Fruit fly (Drosophila melanogaster) whole organism, embryonic: Measurements from ENCODE around the gene Mco4.

Source experiments
- B-H1 ChIP-seq: fragments of 200-800 bp; sonication (Bioruptor generic); IDR thresholded peaks from 3 replicates; pipeline ENCODE4 v1.3.6; 2022; ENCODE audit warnings: missing biosample characterization, missing genetic modification characterization
- CG12299 ChIP-seq: fragments of 200-800 bp; sonication (Bioruptor generic); optimal IDR thresholded peaks from 2 replicates; lab custom pipeline; 2018; ENCODE audit warnings: missing biosample characterization, mild to moderate bottlenecking, missing genetic modification characterization
- CG14050 ChIP-seq: fragments of 200-800 bp; sonication (Bioruptor generic); IDR thresholded peaks from 3 replicates; pipeline ENCODE4 v1.3.6; 2022; ENCODE audit warnings: missing biosample characterization, missing genetic modification characterization
- CG14441 ChIP-seq: fragments of 200-800 bp; sonication (Bioruptor generic); IDR thresholded peaks from 2 replicates; pipeline ENCODE4 v1.3.6; 2022; ENCODE audit warnings: missing biosample characterization, missing genetic modification characterization
- CG14965 ChIP-seq: fragments of 200-800 bp; sonication (Bioruptor generic); optimal IDR thresholded peaks from 2 replicates; lab custom pipeline; 2016; ENCODE audit warnings: missing biosample characterization, missing genetic modification characterization, borderline replicate concordance
- CG15011 ChIP-seq: fragments of 200-800 bp; sonication (Bioruptor generic); optimal IDR thresholded peaks from 3 replicates; lab custom pipeline; 2018; ENCODE audit warnings: missing biosample characterization, mild to moderate bottlenecking, missing genetic modification characterization
- CG16813 ChIP-seq: fragments of 200-800 bp; sonication (Bioruptor generic); IDR thresholded peaks from 3 replicates; pipeline ENCODE4 v1.3.6; 2022; ENCODE audit warnings: missing biosample characterization, missing genetic modification characterization; ENCODE audit not compliant: partially characterized antibody
- CG17186 ChIP-seq: fragments of 200-800 bp; sonication (Bioruptor generic); optimal IDR thresholded peaks from 3 replicates; lab custom pipeline; 2017; ENCODE audit warnings: missing biosample characterization, missing genetic modification reagents, missing genetic modification characterization
- CG1832 ChIP-seq: fragments of 200-800 bp; sonication (Bioruptor generic); optimal IDR thresholded peaks from 2 replicates; lab custom pipeline; 2017; ENCODE audit warnings: missing biosample characterization, mild to moderate bottlenecking, missing genetic modification characterization, inconsistent platforms
- CG18764 ChIP-seq: fragments of 200-800 bp; sonication (Bioruptor generic); optimal IDR thresholded peaks from 3 replicates; lab custom pipeline; 2016; ENCODE audit warnings: missing biosample characterization, missing genetic modification characterization
- CG2116 ChIP-seq: fragments of 200-800 bp; sonication (Bioruptor generic); optimal IDR thresholded peaks from 3 replicates; lab custom pipeline; 2018; ENCODE audit warnings: missing biosample characterization, mild to moderate bottlenecking, missing genetic modification characterization
- CG2120 ChIP-seq: fragments of 200-800 bp; sonication (Bioruptor generic); optimal IDR thresholded peaks from 3 replicates; lab custom pipeline; 2016; ENCODE audit warnings: missing biosample characterization, missing genetic modification characterization
- CG2712 ChIP-seq: fragments of 200-800 bp; optimal IDR thresholded peaks from 3 replicates; lab custom pipeline; 2019; ENCODE audit warnings: missing biosample characterization, mild to moderate bottlenecking, missing genetic modification characterization, moderate library complexity
- CG30020 ChIP-seq: fragments of 200-800 bp; optimal IDR thresholded peaks from 2 replicates; lab custom pipeline; 2019; ENCODE audit warnings: missing biosample characterization, mild to moderate bottlenecking, missing genetic modification characterization, moderate library complexity
- CG4617 ChIP-seq: fragments of 200-800 bp; sonication (Bioruptor generic); optimal IDR thresholded peaks from 3 replicates; lab custom pipeline; 2016; ENCODE audit warnings: missing biosample characterization, missing genetic modification characterization, borderline replicate concordance
- CG6175 ChIP-seq: fragments of 200-800 bp; sonication (Bioruptor generic); IDR thresholded peaks from 3 replicates; pipeline ENCODE4 v1.3.6; 2022; ENCODE audit warnings: missing biosample characterization, missing genetic modification characterization
- CG6683 ChIP-seq: fragments of 200-800 bp; sonication (Bioruptor generic); optimal IDR thresholded peaks from 2 replicates; lab custom pipeline; 2017; ENCODE audit warnings: missing biosample characterization, mild to moderate bottlenecking, missing genetic modification characterization, missing genetic modification reagents
- CG6765 ChIP-seq: fragments of 200-800 bp; sonication (Bioruptor generic); optimal IDR thresholded peaks from 3 replicates; lab custom pipeline; 2017; ENCODE audit warnings: missing biosample characterization, mild to moderate bottlenecking, missing genetic modification characterization
- CG6813 ChIP-seq: fragments of 200-800 bp; sonication (Bioruptor generic); optimal IDR thresholded peaks from 2 replicates; lab custom pipeline; 2017; ENCODE audit warnings: missing biosample characterization, missing genetic modification characterization, mild to moderate bottlenecking, moderate library complexity, missing genetic modification reagents
- CG7963 ChIP-seq: fragments of 200-800 bp; sonication (Bioruptor generic); IDR thresholded peaks from 3 replicates; pipeline ENCODE4 v1.3.6; 2022; ENCODE audit warnings: missing biosample characterization, missing genetic modification characterization; ENCODE audit not compliant: partially characterized antibody
- CG9932 ChIP-seq: fragments of 200-800 bp; sonication (Bioruptor generic); IDR thresholded peaks from 2 replicates; pipeline ENCODE4 v1.3.6; 2022; ENCODE audit warnings: missing biosample characterization, missing genetic modification characterization
- Camta ChIP-seq: fragments of 200-800 bp; sonication (Bioruptor generic); optimal IDR thresholded peaks from 2 replicates; lab custom pipeline; 2016; ENCODE audit warnings: missing biosample characterization, missing genetic modification characterization
- CrebB ChIP-seq: fragments of 200-800 bp; sonication (Bioruptor generic); optimal IDR thresholded peaks from 3 replicates; lab custom pipeline; 2018; ENCODE audit warnings: missing biosample characterization, mild to moderate bottlenecking, missing genetic modification characterization
- Dek ChIP-seq: fragments of 200-800 bp; sonication (Bioruptor generic); optimal IDR thresholded peaks from 3 replicates; lab custom pipeline; 2019; ENCODE audit warnings: missing biosample characterization, mild to moderate bottlenecking, missing genetic modification characterization, moderate library complexity
- Dp ChIP-seq: fragments of 200-800 bp; sonication (Bioruptor generic); optimal IDR thresholded peaks from 2 replicates; lab custom pipeline; 2018; ENCODE audit warnings: missing biosample characterization, mild to moderate bottlenecking, missing genetic modification characterization, moderate library complexity
- Elba2 ChIP-seq: fragments of 200-800 bp; sonication (Bioruptor generic); optimal IDR thresholded peaks from 3 replicates; lab custom pipeline; 2016; ENCODE audit warnings: missing biosample characterization, missing genetic modification characterization
- Fer1 ChIP-seq: fragments of 200-800 bp; sonication (Bioruptor generic); optimal IDR thresholded peaks from 2 replicates; lab custom pipeline; 2017; ENCODE audit warnings: missing biosample characterization, mild to moderate bottlenecking, missing genetic modification characterization
- HHEX ChIP-seq: fragments of 200-800 bp; sonication (Bioruptor generic); optimal IDR thresholded peaks from 3 replicates; lab custom pipeline; 2017; ENCODE audit warnings: missing biosample characterization, mild to moderate bottlenecking, missing genetic modification characterization, missing genetic modification reagents
- Kr ChIP-seq: fragments of 200-800 bp; sonication (Bioruptor generic); optimal IDR thresholded peaks from 2 replicates; lab custom pipeline; 2017; ENCODE audit warnings: missing biosample characterization, mild to moderate bottlenecking, missing genetic modification characterization
- MBD-R2 ChIP-seq: fragments of 200-800 bp; sonication (Bioruptor generic); IDR thresholded peaks from 2 replicates; pipeline ENCODE4 v1.3.6; 2022; ENCODE audit warnings: missing biosample characterization, missing genetic modification characterization
- Meics ChIP-seq: fragments of 200-800 bp; sonication (Bioruptor generic); optimal IDR thresholded peaks from 2 replicates; lab custom pipeline; 2017; ENCODE audit warnings: missing biosample characterization, mild to moderate bottlenecking, missing genetic modification characterization
- Neu2 ChIP-seq: fragments of 200-800 bp; sonication (Bioruptor generic); optimal IDR thresholded peaks from 3 replicates; lab custom pipeline; 2016; ENCODE audit warnings: missing biosample characterization, missing genetic modification characterization, borderline replicate concordance
- PHDP ChIP-seq: fragments of 200-800 bp; sonication (Bioruptor generic); optimal IDR thresholded peaks from 3 replicates; lab custom pipeline; 2018; ENCODE audit warnings: missing biosample characterization, mild to moderate bottlenecking, missing genetic modification characterization, moderate library complexity
- Vsx1 ChIP-seq: fragments of 200-800 bp; sonication (Bioruptor generic); optimal IDR thresholded peaks from 2 replicates; lab custom pipeline; 2017; ENCODE audit warnings: missing biosample characterization, mild to moderate bottlenecking, missing genetic modification characterization, missing genetic modification reagents
- Xrp1 ChIP-seq: fragments of 200-800 bp; sonication (Bioruptor generic); IDR thresholded peaks from 2 replicates; pipeline ENCODE4 v1.3.6; 2022; ENCODE audit warnings: missing biosample characterization, missing genetic modification characterization
- YL-1 ChIP-seq: fragments of 200-800 bp; sonication (Bioruptor generic); optimal IDR thresholded peaks from 3 replicates; lab custom pipeline; 2017; ENCODE audit warnings: missing biosample characterization, mild to moderate bottlenecking, missing genetic modification characterization
- ato ChIP-seq: fragments of 200-800 bp; sonication (Bioruptor generic); IDR thresholded peaks from 2 replicates; pipeline ENCODE4 v1.3.6; 2022; ENCODE audit warnings: missing biosample characterization, missing genetic modification characterization; ENCODE audit not compliant: partially characterized antibody
- bsh ChIP-seq, 2 experiments: fragments of 200-800 bp; sonication (Bioruptor generic); optimal IDR thresholded peaks; 2 replicates each; lab custom pipeline; 2017 to 2018; ENCODE audit warnings: mild to moderate bottlenecking in 2 of 2, missing biosample characterization in 2 of 2, missing genetic modification characterization in 2 of 2, moderate library complexity in 1 of 2
- ems ChIP-seq: fragments of 200-800 bp; sonication (Bioruptor generic); optimal IDR thresholded peaks from 3 replicates; lab custom pipeline; 2016; ENCODE audit warnings: missing biosample characterization, missing genetic modification characterization
- grau ChIP-seq: fragments of 200-800 bp; optimal IDR thresholded peaks from 3 replicates; lab custom pipeline; 2019; ENCODE audit warnings: missing biosample characterization, mild to moderate bottlenecking, missing genetic modification characterization, moderate library complexity
- hb ChIP-seq: fragments of 200-800 bp; sonication (Bioruptor generic); IDR thresholded peaks from 3 replicates; pipeline ENCODE4 v1.3.6; 2022; ENCODE audit warnings: missing biosample characterization, missing genetic modification characterization; ENCODE audit not compliant: partially characterized antibody
- lmd ChIP-seq: fragments of 200-800 bp; sonication (Bioruptor generic); IDR thresholded peaks from 2 replicates; pipeline ENCODE4 v1.3.6; 2022; ENCODE audit warnings: missing biosample characterization, missing genetic modification characterization
- nmo ChIP-seq: fragments of 200-800 bp; sonication (Bioruptor generic); optimal IDR thresholded peaks from 2 replicates; lab custom pipeline; 2018; ENCODE audit warnings: missing biosample characterization, mild to moderate bottlenecking, missing genetic modification characterization, moderate library complexity
- otp ChIP-seq: fragments of 200-800 bp; sonication (Bioruptor generic); IDR thresholded peaks from 3 replicates; pipeline ENCODE4, ENCODE4 v1.3.6; 2022; ENCODE audit warnings: missing biosample characterization, missing genetic modification characterization
- pho ChIP-seq: fragments of 200-800 bp; sonication (Bioruptor generic); optimal IDR thresholded peaks from 2 replicates; lab custom pipeline; 2016; ENCODE audit warnings: missing biosample characterization, missing genetic modification characterization
- phol ChIP-seq: fragments of 200-800 bp; sonication (Bioruptor generic); optimal IDR thresholded peaks from 3 replicates; lab custom pipeline; 2018; ENCODE audit warnings: missing biosample characterization, mild to moderate bottlenecking, missing genetic modification characterization, moderate library complexity
- sens-2 ChIP-seq: fragments of 200-800 bp; sonication (Bioruptor generic); IDR thresholded peaks from 2 replicates; pipeline ENCODE4 v1.3.6; 2022; ENCODE audit warnings: missing biosample characterization, missing genetic modification characterization
- vvl ChIP-seq: fragments of 200-800 bp; sonication (Bioruptor generic); IDR thresholded peaks from 2 replicates; pipeline ENCODE4 v1.3.6; 2022; ENCODE audit warnings: missing biosample characterization, missing genetic modification characterization
- zen ChIP-seq: fragments of 200-800 bp; sonication (Bioruptor generic); optimal IDR thresholded peaks from 3 replicates; lab custom pipeline; 2018; ENCODE audit warnings: missing biosample characterization, mild to moderate bottlenecking, missing genetic modification characterization, moderate library complexity

Gene Mco4

DNA sequence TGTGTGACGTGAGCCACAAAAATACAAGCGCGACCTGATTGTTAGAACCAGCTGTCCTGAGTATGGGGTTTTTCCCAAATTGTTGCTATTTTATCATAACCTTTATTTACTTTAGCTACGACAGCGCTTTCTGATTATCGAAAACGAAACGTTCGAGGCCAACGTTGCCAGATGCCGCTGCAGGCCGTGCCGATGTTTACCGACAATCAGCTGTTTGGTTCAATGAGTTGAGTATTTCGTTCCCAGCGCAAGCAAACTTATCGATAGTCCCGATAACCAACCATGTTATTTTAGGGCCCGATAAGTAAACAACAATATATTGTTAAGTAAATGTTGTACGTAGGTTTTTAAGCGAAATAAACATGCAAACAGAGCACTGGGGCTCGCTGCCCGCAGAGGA lies 5.8 kb downstream of the Mco4 start, which contains the start of the genes CG15814 and Spt7 (continued):
- TF ChIP-seq Fer1 (GFP tag; lab: Kevin White, UChicago) (peak; percentile 66), HHEX (GFP tag; lab: Kevin White, UChicago) (peak; percentile 30), hb (GFP tag; lab: Robert Waterston, UW) (peak; percentile 66; the same call in 2 of the 3 replicates), CG4617 (GFP tag; lab: Kevin White, UChicago) (peak; percentile 73), YL-1 (peak; percentile 78), CG6175 (no peak), CG2116 (peak; percentile 83), lmd (GFP tag; lab: Robert Waterston, UW) (0 out of 2 replicates have a peak, but pooled peaks have one; percentile 5), ato (GFP tag; lab: Robert Waterston, UW) (peak; percentile 91), Dek (tag; lab: Kevin White, UChicago) (no peak), CG14050 (no peak), PHDP (tag; lab: Kevin White, UChicago) (peak; percentile 33), nmo (peak; percentile 52), B-H1 (peak; percentile 11; the same call in 1 of the 3 replicates), grau (peak; percentile 39), CG7963 (GFP tag; lab: Robert Waterston, UW) (peak; percentile 81), CG1832 (GFP tag; lab: Kevin White, UChicago) (no peak), ems (GFP tag; lab: Kevin White, UChicago) (peak; percentile 30), CG6683 (peak; percentile 31), CG9932 (GFP tag; lab: Robert Waterston, UW) (peak; percentile 21; the same call in 1 of the 2 replicates), CG6765 (no peak), CrebB (tag; lab: Kevin White, UChicago) (peak; percentile 35), CG17186 (GFP tag; lab: Kevin White, UChicago) (peak; percentile 83), pho (GFP tag; lab: Kevin White, UChicago) (no peak), CG14965 (GFP tag; lab: Kevin White, UChicago) (no peak), CG16813 (peak; percentile 84), zen (no peak), sens-2 (GFP tag; lab: Robert Waterston, UW) (no peak), Kr (GFP tag; lab: Kevin White, UChicago) (no peak), Neu2 (no peak), Dp (GFP tag; lab: Kevin White, UChicago) (peak; percentile 54), CG30020 (tag; lab: Kevin White, UChicago) (peak; percentile 32), vvl (peak; percentile 18; the same call in 1 of the 2 replicates), CG2712 (tag; lab: Kevin White, UChicago) (peak; percentile 44), CG14441 (GFP tag; lab: Robert Waterston, UW) (peak; percentile 6; the same call in 1 of the 2 replicates), phol (tag; lab: Kevin White, UChicago) (peak; percentile 49), MBD-R2 (GFP tag; lab: Robert Waterston, UW) (peak; percentile 96), CG6813 (no peak), Elba2 (GFP tag; lab: Kevin White, UChicago) (no peak), CG15011 (GFP tag; lab: Kevin White, UChicago) (no peak), otp (GFP tag; lab: Robert Waterston, UW) (no peak), CG18764 (peak; percentile 15), Camta (GFP tag; lab: Kevin White, UChicago) (peak; percentile 49), Vsx1 (no peak), Meics (GFP tag; lab: Kevin White, UChicago) (peak; percentile 47), Xrp1 (0 out of 2 replicates have a peak, but pooled peaks have one; percentile 24), CG2120 (GFP tag; lab: Kevin White, UChicago) (peak; percentile 47), CG12299 (tag; lab: Kevin White, UChicago) (peak; percentile 4), bsh (GFP tag; optimal IDR thresholded peaks at IDR 0.05; lab: Kevin White, UChicago) (peak in 1 of 2 experiments; percentile 2)
